Fruit fly (Drosophila melanogaster): Measurements from ENCODE around the gene ssx.
A peak's percentile ranks its signal among the peaks of the same experiment; 100 is the strongest.

Gene ssx

dm6 chrX:1387149-1387752, 16.9 kb downstream of the ssx start (continued):
- no peak for TF ChIP-seq ewg (GFP tag; optimal IDR thresholded peaks at IDR 0.05)
- no peak for TF ChIP-seq schlank (tag; optimal IDR thresholded peaks at IDR 0.05)
- no peak for TF ChIP-seq trh (GFP tag; optimal IDR thresholded peaks at IDR 0.05)
- TF ChIP-seq CG10147 (GFP tag; optimal IDR thresholded peaks at IDR 0.05) = no peak
- no peak for TF ChIP-seq CG11695 (GFP tag; IDR thresholded peaks at IDR 0.05)
- no peak for TF ChIP-seq CG16815 (GFP tag; optimal IDR thresholded peaks at IDR 0.05)
- no peak for TF ChIP-seq CG11093 (GFP tag; IDR thresholded peaks at IDR 0.05)
- TF ChIP-seq CG6654 (GFP tag; optimal IDR thresholded peaks at IDR 0.05) = no peak
- no peak for TF ChIP-seq HmgD (GFP tag; optimal IDR thresholded peaks at IDR 0.05)
- no peak for TF ChIP-seq CG9797 (GFP tag; optimal IDR thresholded peaks at IDR 0.05)
- no peak for TF ChIP-seq gsb (GFP tag; IDR thresholded peaks at IDR 0.05)
- TF ChIP-seq Sox102F (GFP tag; optimal IDR thresholded peaks at IDR 0.05) = no peak
- TF ChIP-seq ssp (GFP tag; IDR thresholded peaks at IDR 0.05) = no peak
- no peak for TF ChIP-seq ems (GFP tag; optimal IDR thresholded peaks at IDR 0.05)
- no peak for TF ChIP-seq H15 (GFP tag; IDR thresholded peaks at IDR 0.05)
- no peak for TF ChIP-seq CG14965 (GFP tag; optimal IDR thresholded peaks at IDR 0.05; ENCODE audit: borderline replicate concordance)
- no peak for TF ChIP-seq sim (GFP tag; IDR thresholded peaks at IDR 0.05)
- TF ChIP-seq Hr78 (GFP tag; optimal IDR thresholded peaks at IDR 0.05) = no peak
- TF ChIP-seq Pdp1 (GFP tag; optimal IDR thresholded peaks at IDR 0.05) = peak in 1 of 2 experiments; percentile 22
- no peak for TF ChIP-seq jing (GFP tag; optimal IDR thresholded peaks at IDR 0.05)
- TF ChIP-seq lab (GFP tag; optimal IDR thresholded peaks at IDR 0.05) = peak; percentile 51
- no peak for TF ChIP-seq Hr3 (GFP tag; optimal IDR thresholded peaks at IDR 0.05)
- TF ChIP-seq az2 (GFP tag; optimal IDR thresholded peaks at IDR 0.05) = no peak
- no peak for TF ChIP-seq CG15269 (tag; optimal IDR thresholded peaks at IDR 0.05)
- TF ChIP-seq CG12659 (GFP tag; optimal IDR thresholded peaks at IDR 0.05) = peak; percentile 10
- no peak for TF ChIP-seq fd3F (GFP tag; optimal IDR thresholded peaks at IDR 0.05)
- TF ChIP-seq CG17186 (GFP tag; optimal IDR thresholded peaks at IDR 0.05) = no peak
- no peak for TF ChIP-seq CG15011 (GFP tag; optimal IDR thresholded peaks at IDR 0.05)
- no peak for TF ChIP-seq Dref (GFP tag; IDR thresholded peaks at IDR 0.05)
- TF ChIP-seq Bdp1 (GFP tag; optimal IDR thresholded peaks at IDR 0.05) = no peak
- TF ChIP-seq CG17361 (GFP tag; IDR thresholded peaks at IDR 0.05) = no peak
- TF ChIP-seq br (optimal IDR thresholded peaks at IDR 0.05) = no peak
- TF ChIP-seq CG10274 (GFP tag; optimal IDR thresholded peaks at IDR 0.05) = no peak
- no peak for TF ChIP-seq Ravus (GFP tag; IDR thresholded peaks at IDR 0.05)
- no peak for TF ChIP-seq Trl (optimal IDR thresholded peaks at IDR 0.05)
- TF ChIP-seq Trl (GFP tag; optimal IDR thresholded peaks at IDR 0.05) = no peak
- TF ChIP-seq ab (GFP tag; optimal IDR thresholded peaks at IDR 0.05) = no peak
- TF ChIP-seq caup (GFP tag; optimal IDR thresholded peaks at IDR 0.05; ENCODE audit: severe bottlenecking) = no peak
- TF ChIP-seq Doc2 (GFP tag; IDR thresholded peaks at IDR 0.05) = no peak
- no peak for TF ChIP-seq PHDP (tag; optimal IDR thresholded peaks at IDR 0.05)
- TF ChIP-seq tup (GFP tag; optimal IDR thresholded peaks at IDR 0.05) = no peak
- TF ChIP-seq kah (GFP tag; optimal IDR thresholded peaks at IDR 0.05) = peak; percentile 84
- TF ChIP-seq CG8944 (GFP tag; optimal IDR thresholded peaks at IDR 0.05) = no peak
- TF ChIP-seq Oli (tag; optimal IDR thresholded peaks at IDR 0.05) = no peak
- TF ChIP-seq vfl (GFP tag; optimal IDR thresholded peaks at IDR 0.05) = no peak
- TF ChIP-seq Jarid2 (GFP tag; optimal IDR thresholded peaks at IDR 0.05) = no peak
- TF ChIP-seq Eip74EF (GFP tag; optimal IDR thresholded peaks at IDR 0.05) = no peak
- no peak for TF ChIP-seq CG7745 (tag; optimal IDR thresholded peaks at IDR 0.05)
- peak; percentile 38; the same call in 1 of the 3 replicates for TF ChIP-seq ci (GFP tag; IDR thresholded peaks at IDR 0.05)
- no peak for TF ChIP-seq luna (GFP tag; optimal IDR thresholded peaks at IDR 0.05)
- TF ChIP-seq CG13894 (tag; optimal IDR thresholded peaks at IDR 0.05) = no peak

Data from whole organism, embryonic.